Fruit fly (Drosophila melanogaster): ENCODE results near the gene Eig71Eh.

Gene Eig71Eh

dm6 chr3L:15665741-15666140 is 6.5 kb upstream of the Eig71Eh start (continued):
- TF ChIP-seq Atf-2 (GFP tag; optimal IDR thresholded peaks at IDR 0.05): no peak
- no peak for TF ChIP-seq slou (GFP tag; optimal IDR thresholded peaks at IDR 0.05)
- TF ChIP-seq toy (GFP tag; IDR thresholded peaks at IDR 0.05): no peak

- TF ChIP-seq CG12942 (GFP tag; optimal IDR thresholded peaks at IDR 0.05) (no peak), nerfin-1 (tag; optimal IDR thresholded peaks at IDR 0.05) (peak; percentile 99), al (GFP tag; IDR thresholded peaks at IDR 0.05) (no peak), Rx (GFP tag; IDR thresholded peaks at IDR 0.05) (0 out of 2 replicates have a peak, but pooled peaks have one; percentile 15), CG7928 (GFP tag; optimal IDR thresholded peaks at IDR 0.05) (no peak), CG43689 (GFP tag; IDR thresholded peaks at IDR 0.05) (no peak), gsb-n (tag; optimal IDR thresholded peaks at IDR 0.05) (peak; percentile 71), sd (tag; optimal IDR thresholded peaks at IDR 0.05) (peak; percentile 53), Side (GFP tag; optimal IDR thresholded peaks at IDR 0.05) (no peak), CG6791 (GFP tag; IDR thresholded peaks at IDR 0.05; ENCODE audit: partially characterized antibody) (0 out of 3 replicates have a peak, but pooled peaks have one; percentile 22), YL-1 (GFP tag; optimal IDR thresholded peaks at IDR 0.05) (no peak), CG7357 (GFP tag; IDR thresholded peaks at IDR 0.05) (no peak), CG15479 (GFP tag; optimal IDR thresholded peaks at IDR 0.05) (no peak), CG7987 (GFP tag; optimal IDR thresholded peaks at IDR 0.05) (no peak), nmo (GFP tag; optimal IDR thresholded peaks at IDR 0.05) (peak; percentile 10), CG11085 (GFP tag; IDR thresholded peaks at IDR 0.05) (no peak), CG4282 (GFP tag; optimal IDR thresholded peaks at IDR 0.05) (no peak)
Observed at dm6 chr3L:15664199-15664794, 5.1 kb upstream of the Eig71Eh start.

- TF ChIP-seq CG31224 (GFP tag; IDR thresholded peaks at IDR 0.05) (no peak), GATAe (GFP tag; conservative IDR thresholded peaks at IDR 0.05) (no peak), mld (GFP tag; IDR thresholded peaks at IDR 0.05; ENCODE audit: partially characterized antibody) (0 out of 3 replicates have a peak, but pooled peaks have one; percentile 18), CHES-1-like (GFP tag; optimal IDR thresholded peaks at IDR 0.05) (no peak), sens (GFP tag) (peak; percentile 68), CG4360 (GFP tag; IDR thresholded peaks at IDR 0.05) (peak; percentile 81), CG18599 (GFP tag; optimal IDR thresholded peaks at IDR 0.05) (peak; percentile 12), z (GFP tag; IDR thresholded peaks at IDR 0.05) (peak; percentile 66; the same call in 2 of the 3 replicates), CG8765 (GFP tag; IDR thresholded peaks at IDR 0.05) (no peak), zf30C (GFP tag; optimal IDR thresholded peaks at IDR 0.05) (no peak), ATbp (GFP tag; optimal IDR thresholded peaks at IDR 0.05) (no peak), repo (GFP tag; optimal IDR thresholded peaks at IDR 0.05) (no peak), Hey (tag; optimal IDR thresholded peaks at IDR 0.05) (peak; percentile 92)
Observed at dm6 chr3L:15662510-15662909, 3.3 kb upstream of the Eig71Eh start.

dm6 chr3L:15661567-15661966 is 2.3 kb upstream of the Eig71Eh start, which contains the start of gene CG43082:
Gene CG43082 (plus strand): TSS chr3L:15661867.
- TF ChIP-seq ind (GFP tag; optimal IDR thresholded peaks at IDR 0.05) (no peak), NC2α (GFP tag; optimal IDR thresholded peaks at IDR 0.05) (no peak)

- TF ChIP-seq Dp (GFP tag; optimal IDR thresholded peaks at IDR 0.05): no peak
- no peak for TF ChIP-seq CG15011 (GFP tag; optimal IDR thresholded peaks at IDR 0.05)
- TF ChIP-seq slp2 (GFP tag; optimal IDR thresholded peaks at IDR 0.05): no peak
- TF ChIP-seq cato (GFP tag; optimal IDR thresholded peaks at IDR 0.05; ENCODE audit: borderline replicate concordance): no peak
- TF ChIP-seq Atf6 (GFP tag; IDR thresholded peaks at IDR 0.05): no peak
- no peak for TF ChIP-seq Oli (tag; optimal IDR thresholded peaks at IDR 0.05)
- no peak for TF ChIP-seq Meics (GFP tag; optimal IDR thresholded peaks at IDR 0.05)
Observed at dm6 chr3L:15660915-15661314, 1.7 kb upstream of the Eig71Eh start, which contains the start of the genes Eig71Ej and Eig71Ek. Gene Eig71Ej (minus strand): TSS chr3L:15661015. Gene Eig71Ek (plus strand): TSS chr3L:15661248.

All from whole organism, embryonic.